Worm (Caenorhabditis elegans): ENCODE results near the gene blos-4.

- no peak for TF ChIP-seq him-1 (tag; optimal IDR thresholded peaks at IDR 0.05)
- TF ChIP-seq dao-5 (tag; optimal IDR thresholded peaks at IDR 0.05) = no peak
These were observed 22.5 kb upstream of the blos-4 start, which contains the start of gene C30B5.6 for ce11 chrII:6222558-6222957.
